Fruit fly (Drosophila melanogaster) whole organism, embryonic: Measurements from ENCODE around the gene CG4955.

Experiments used
- Antp ChIP-seq: fragments of 200-800 bp; sonication (Bioruptor generic); optimal IDR thresholded peaks from 3 replicates; lab custom pipeline; 2016; ENCODE audit warnings: missing biosample characterization, missing genetic modification characterization
- Atf6 ChIP-seq: fragments of 200-800 bp; sonication (Bioruptor generic); IDR thresholded peaks from 2 replicates; pipeline ENCODE4 v1.3.6; 2022; ENCODE audit warnings: missing biosample characterization, missing genetic modification characterization
- B-H2 ChIP-seq: fragments of 200-800 bp; sonication (Bioruptor generic); optimal IDR thresholded peaks from 2 replicates; lab custom pipeline; 2018; ENCODE audit warnings: missing biosample characterization, mild to moderate bottlenecking, missing genetic modification characterization
- Blimp-1 ChIP-seq: fragments of 200-800 bp; sonication (Bioruptor generic); optimal IDR thresholded peaks from 3 replicates; lab custom pipeline; 2018; ENCODE audit warnings: missing biosample characterization, missing genetic modification characterization, mild to moderate bottlenecking, moderate library complexity, missing genetic modification reagents
- CG10147 ChIP-seq: fragments of 200-800 bp; sonication (Bioruptor generic); optimal IDR thresholded peaks from 2 replicates; lab custom pipeline; 2019; ENCODE audit warnings: missing biosample characterization, mild to moderate bottlenecking, missing genetic modification characterization, moderate library complexity
- CG10979 ChIP-seq: fragments of 200-800 bp; sonication (Bioruptor generic); optimal IDR thresholded peaks from 2 replicates; lab custom pipeline; 2018; ENCODE audit warnings: missing biosample characterization, mild to moderate bottlenecking, missing genetic modification characterization, moderate library complexity
- CG11504 ChIP-seq: fragments of 200-800 bp; sonication (Bioruptor generic); optimal IDR thresholded peaks from 3 replicates; lab custom pipeline; 2019; ENCODE audit warnings: missing biosample characterization, mild to moderate bottlenecking, missing genetic modification characterization, moderate library complexity
- CG11560 ChIP-seq: fragments of 200-800 bp; sonication (Bioruptor generic); IDR thresholded peaks from 3 replicates; pipeline ENCODE4 v1.3.6; 2022; ENCODE audit warnings: missing biosample characterization, missing genetic modification characterization
- CG14441 ChIP-seq: fragments of 200-800 bp; sonication (Bioruptor generic); IDR thresholded peaks from 2 replicates; pipeline ENCODE4 v1.3.6; 2022; ENCODE audit warnings: missing biosample characterization, missing genetic modification characterization
- CG15479 ChIP-seq: fragments of 200-800 bp; sonication (Bioruptor generic); optimal IDR thresholded peaks from 3 replicates; lab custom pipeline; 2019; ENCODE audit warnings: missing biosample characterization, mild to moderate bottlenecking, missing genetic modification characterization, moderate library complexity
- CG17361 ChIP-seq: fragments of 200-800 bp; sonication (Bioruptor generic); IDR thresholded peaks from 3 replicates; pipeline ENCODE4 v1.3.6; 2022; ENCODE audit warnings: missing biosample characterization, missing genetic modification characterization
- CG18262 ChIP-seq: fragments of 200-800 bp; optimal IDR thresholded peaks from 3 replicates; lab custom pipeline; 2019; ENCODE audit warnings: missing biosample characterization, mild to moderate bottlenecking, missing genetic modification characterization, moderate library complexity
- CG32767 ChIP-seq: fragments of 200-800 bp; sonication (Bioruptor generic); IDR thresholded peaks from 2 replicates; pipeline ENCODE4 v1.3.6; 2022; ENCODE audit warnings: missing biosample characterization, missing genetic modification characterization
- CG3281 ChIP-seq: fragments of 200-800 bp; sonication (Bioruptor generic); optimal IDR thresholded peaks from 3 replicates; lab custom pipeline; 2017; ENCODE audit warnings: missing biosample characterization, mild to moderate bottlenecking, missing genetic modification characterization
- CG4707 ChIP-seq: fragments of 200-800 bp; sonication (Bioruptor generic); optimal IDR thresholded peaks from 2 replicates; lab custom pipeline; 2018; ENCODE audit warnings: missing biosample characterization, mild to moderate bottlenecking, missing genetic modification characterization, moderate library complexity
- CG7839 ChIP-seq: fragments of 200-800 bp; sonication (Bioruptor generic); optimal IDR thresholded peaks from 3 replicates; lab custom pipeline; 2018; ENCODE audit warnings: missing biosample characterization, mild to moderate bottlenecking, missing genetic modification characterization, moderate library complexity
- CG9437 ChIP-seq: fragments of 200-800 bp; sonication (Bioruptor generic); optimal IDR thresholded peaks from 2 replicates; lab custom pipeline; 2018; ENCODE audit warnings: missing biosample characterization, mild to moderate bottlenecking, missing genetic modification characterization
- Dip2 ChIP-seq: fragments of 200-800 bp; sonication (Bioruptor generic); IDR thresholded peaks from 2 replicates; pipeline ENCODE4 v1.3.6; 2022; ENCODE audit warnings: missing biosample characterization, missing genetic modification characterization
- Fer1 ChIP-seq: fragments of 200-800 bp; sonication (Bioruptor generic); optimal IDR thresholded peaks from 2 replicates; lab custom pipeline; 2017; ENCODE audit warnings: missing biosample characterization, mild to moderate bottlenecking, missing genetic modification characterization
- Hand ChIP-seq: fragments of 200-800 bp; sonication (Bioruptor generic); optimal IDR thresholded peaks from 2 replicates; lab custom pipeline; 2017; ENCODE audit warnings: mild to moderate bottlenecking, missing biosample characterization, missing genetic modification reagents, missing genetic modification characterization
- Med ChIP-seq: fragments of 200-800 bp; sonication (Bioruptor generic); peaks from one replicate; lab custom pipeline; 2016; ENCODE audit warnings: missing biosample characterization, missing genetic modification characterization, mild to moderate bottlenecking, inconsistent platforms, moderate library complexity
- Nf-YB ChIP-seq: fragments of 200-800 bp; sonication (Bioruptor generic); optimal IDR thresholded peaks from 3 replicates; lab custom pipeline; 2019; ENCODE audit warnings: missing biosample characterization, mild to moderate bottlenecking, missing genetic modification characterization, moderate library complexity
- Oli ChIP-seq: fragments of 200-800 bp; sonication (Bioruptor generic); optimal IDR thresholded peaks from 2 replicates; lab custom pipeline; 2018; ENCODE audit warnings: missing biosample characterization, mild to moderate bottlenecking, missing genetic modification characterization, moderate library complexity
- PHDP ChIP-seq: fragments of 200-800 bp; sonication (Bioruptor generic); optimal IDR thresholded peaks from 3 replicates; lab custom pipeline; 2018; ENCODE audit warnings: missing biosample characterization, mild to moderate bottlenecking, missing genetic modification characterization, moderate library complexity
- Vsx1 ChIP-seq: fragments of 200-800 bp; sonication (Bioruptor generic); optimal IDR thresholded peaks from 2 replicates; lab custom pipeline; 2017; ENCODE audit warnings: missing biosample characterization, mild to moderate bottlenecking, missing genetic modification characterization, missing genetic modification reagents
- crc ChIP-seq: fragments of 200-800 bp; sonication (Bioruptor generic); optimal IDR thresholded peaks from 2 replicates; lab custom pipeline; 2016; ENCODE audit warnings: missing biosample characterization, missing genetic modification characterization
- dimm ChIP-seq: fragments of 200-800 bp; sonication (Bioruptor generic); IDR thresholded peaks from 2 replicates; pipeline ENCODE4 v1.3.6; 2022; ENCODE audit warnings: missing biosample characterization, missing genetic modification characterization
- dmrt99B ChIP-seq: fragments of 200-800 bp; sonication (Bioruptor generic); optimal IDR thresholded peaks from 2 replicates; lab custom pipeline; 2018; ENCODE audit warnings: missing biosample characterization, mild to moderate bottlenecking, missing genetic modification characterization, moderate library complexity
- eve ChIP-seq, 2 experiments: fragments of >200 bp; optimal IDR thresholded peaks; 2 replicates each; lab custom pipeline; 2017; ENCODE audit warnings: missing biosample characterization in 2 of 2, missing genetic modification characterization in 2 of 2
- grau ChIP-seq: fragments of 200-800 bp; optimal IDR thresholded peaks from 3 replicates; lab custom pipeline; 2019; ENCODE audit warnings: missing biosample characterization, mild to moderate bottlenecking, missing genetic modification characterization, moderate library complexity
- ham ChIP-seq: fragments of 200-800 bp; sonication (Bioruptor generic); IDR thresholded peaks from 2 replicates; pipeline ENCODE4 v1.3.6; 2022; ENCODE audit warnings: missing biosample characterization, missing genetic modification characterization
- jing ChIP-seq: fragments of 200-800 bp; sonication (Bioruptor generic); optimal IDR thresholded peaks from 2 replicates; lab custom pipeline; 2018; ENCODE audit warnings: missing biosample characterization, mild to moderate bottlenecking, missing genetic modification characterization
- lola ChIP-seq, 3 experiments: fragments of >200 bp in 2 of 3; fragments of 200-800 bp in 1 of 3; sonication (Bioruptor generic) in 1 of 3; optimal IDR thresholded peaks; 2 replicates each; lab custom pipeline; 2017 to 2019; ENCODE audit warnings: missing biosample characterization in 3 of 3, missing genetic modification characterization in 3 of 3, mild to moderate bottlenecking in 1 of 3, moderate library complexity in 1 of 3
- lov ChIP-seq, 2 experiments: fragments of 200-800 bp in 1 of 2; fragments of >200 bp in 1 of 2; sonication (Bioruptor generic) in 1 of 2; IDR thresholded peaks in 1 of 2; optimal IDR thresholded peaks in 1 of 2; 2 replicates in 1 of 2; 3 replicates in 1 of 2; pipeline versions ENCODE4 v1.3.6 to Lab custom; 2017 to 2022; ENCODE audit warnings: missing biosample characterization in 1 of 2, missing genetic modification characterization in 1 of 2
- odd ChIP-seq: fragments of 200-800 bp; sonication (Bioruptor generic); optimal IDR thresholded peaks from 2 replicates; lab custom pipeline; 2017; ENCODE audit warnings: missing biosample characterization, mild to moderate bottlenecking, missing genetic modification characterization
- onecut ChIP-seq: fragments of 200-800 bp; sonication (Bioruptor generic); IDR thresholded peaks from 2 replicates; pipeline ENCODE4 v1.3.6; 2022; ENCODE audit warnings: missing biosample characterization, missing genetic modification characterization
- prd ChIP-seq, 3 experiments: fragments of >200 bp in 2 of 3; fragments of 200-800 bp in 1 of 3; sonication (Bioruptor generic) in 1 of 3; optimal IDR thresholded peaks in 2 of 3; IDR thresholded peaks in 1 of 3; 2 replicates in 2 of 3; 3 replicates in 1 of 3; pipeline versions ENCODE4 v1.3.6 to Lab custom; 2017 to 2022; ENCODE audit warnings: missing biosample characterization in 1 of 3, missing genetic modification characterization in 1 of 3
- rib ChIP-seq: fragments of 200-800 bp; sonication (Bioruptor generic); IDR thresholded peaks from 2 replicates; pipeline ENCODE4 v1.3.6; 2022; ENCODE audit warnings: missing biosample characterization, missing genetic modification characterization
- row ChIP-seq: fragments of 200-800 bp; sonication (Bioruptor generic); IDR thresholded peaks from 3 replicates; pipeline ENCODE4 v1.3.6; 2022; ENCODE audit warnings: missing biosample characterization, missing genetic modification characterization
- scrt ChIP-seq: fragments of 200-800 bp; sonication (Bioruptor generic); optimal IDR thresholded peaks from 2 replicates; lab custom pipeline; 2018; ENCODE audit warnings: missing biosample characterization, mild to moderate bottlenecking, missing genetic modification characterization, moderate library complexity
- tgo ChIP-seq: fragments of 200-800 bp; sonication (Bioruptor generic); IDR thresholded peaks from 3 replicates; pipeline ENCODE4 v1.3.6; 2022; ENCODE audit warnings: missing biosample characterization, missing genetic modification characterization
- trem ChIP-seq: fragments of 200-800 bp; optimal IDR thresholded peaks from 3 replicates; lab custom pipeline; 2019; ENCODE audit warnings: missing biosample characterization, mild to moderate bottlenecking, missing genetic modification characterization, moderate library complexity
- ttk ChIP-seq: fragments of 200-800 bp; sonication (Bioruptor generic); IDR thresholded peaks from 2 replicates; pipeline ENCODE4 v2.1.2; 2022; ENCODE audit warnings: missing biosample characterization, missing genetic modification characterization
- twi ChIP-seq: fragments of 200-800 bp; optimal IDR thresholded peaks from 2 replicates; lab custom pipeline; 2019; ENCODE audit warnings: missing biosample characterization, mild to moderate bottlenecking, missing genetic modification characterization, moderate library complexity

CG4955 gene

dm6 chrX:17111274-17111673 lies 30.0 kb downstream of the CG4955 start (continued):
- TF ChIP-seq Oli (tag; lab: Kevin White, UChicago) (peak; percentile 2), Med (peak; percentile 51), PHDP (tag; lab: Kevin White, UChicago) (no peak), crc (no peak), prd (optimal IDR thresholded peaks at IDR 0.05; lab: Kevin White, UChicago) (no peak), prd (GFP tag; IDR thresholded peaks at IDR 0.05; lab: Robert Waterston, UW) (no peak), CG11560 (tag; lab: Robert Waterston, UW) (no peak), CG10147 (GFP tag; lab: Kevin White, UChicago) (no peak), onecut (GFP tag; lab: Robert Waterston, UW) (no peak), CG7839 (tag; lab: Kevin White, UChicago) (peak; percentile 3), twi (tag; lab: Kevin White, UChicago) (peak; percentile 80), eve (GFP tag; optimal IDR thresholded peaks at IDR 0.05; lab: Kevin White, UChicago) (peak in 1 of 2 experiments; percentile 4), CG14441 (GFP tag; lab: Robert Waterston, UW) (no peak), odd (GFP tag; lab: Kevin White, UChicago) (no peak), CG15479 (GFP tag; lab: Kevin White, UChicago) (no peak), Blimp-1 (GFP tag; lab: Kevin White, UChicago) (peak; percentile 20), tgo (GFP tag; lab: Robert Waterston, UW) (no peak), trem (tag; lab: Kevin White, UChicago) (no peak), CG10979 (tag; lab: Kevin White, UChicago) (no peak), dimm (GFP tag; lab: Robert Waterston, UW) (no peak), lola (GFP tag; optimal IDR thresholded peaks at IDR 0.05; lab: Kevin White, UChicago) (peak in 1 of 3 experiments; percentile 6), CG3281 (GFP tag; lab: Kevin White, UChicago) (no peak), CG11504 (tag; lab: Kevin White, UChicago) (peak; percentile 7), dmrt99B (tag; lab: Kevin White, UChicago) (peak; percentile 6), Dip2 (GFP tag; lab: Robert Waterston, UW) (no peak), Antp (GFP tag; lab: Kevin White, UChicago) (no peak), Atf6 (GFP tag; lab: Robert Waterston, UW) (no peak), scrt (GFP tag; lab: Kevin White, UChicago) (no peak), ham (GFP tag; lab: Robert Waterston, UW) (no peak), rib (GFP tag; lab: Robert Waterston, UW) (no peak), Fer1 (GFP tag; lab: Kevin White, UChicago) (no peak), Vsx1 (GFP tag; lab: Kevin White, UChicago) (no peak), CG32767 (GFP tag; lab: Robert Waterston, UW) (no peak), CG18262 (tag; lab: Kevin White, UChicago) (peak; percentile 36), ttk (GFP tag; lab: Robert Waterston, UW) (no peak), row (peak; percentile 29; the same call in 1 of the 3 replicates), CG4707 (GFP tag; lab: Kevin White, UChicago) (peak; percentile 42), Nf-YB (GFP tag; lab: Kevin White, UChicago) (no peak), grau (tag; lab: Kevin White, UChicago) (peak; percentile 10), lov (optimal IDR thresholded peaks at IDR 0.05; lab: Kevin White, UChicago) (no peak), lov (GFP tag; IDR thresholded peaks at IDR 0.05; lab: Robert Waterston, UW) (no peak), CG9437 (no peak), B-H2 (GFP tag; lab: Kevin White, UChicago) (no peak), CG17361 (GFP tag; lab: Robert Waterston, UW) (no peak), Hand (GFP tag; lab: Kevin White, UChicago) (no peak), jing (GFP tag; lab: Kevin White, UChicago) (no peak)
